Worm (Caenorhabditis elegans) whole organism, L3 larva: ENCODE data around the gene Y15E3A.5.
A peak's percentile ranks its signal among the peaks of the same experiment; 100 is the strongest.

Source experiments
- R02D3.7 ChIP-seq: fragments of 150-350 bp; optimal IDR thresholded peaks from 2 replicates; lab custom pipeline; 2014; ENCODE audit warnings: missing biosample characterization, missing genetic modification characterization
- ZK546.5 ChIP-seq: sonication (generic microtip); optimal IDR thresholded peaks from 2 replicates; lab custom pipeline; 2017; ENCODE audit warnings: missing biosample characterization, missing genetic modification characterization
- aly-2 ChIP-seq: fragments of 150-350 bp; optimal IDR thresholded peaks from 2 replicates; lab custom pipeline; 2014; ENCODE audit warnings: missing biosample characterization, missing genetic modification characterization
- ama-1 ChIP-seq: fragments of 150-350 bp; optimal IDR thresholded peaks from 2 replicates; lab custom pipeline; 2018
- ceh-16 ChIP-seq: sonication (generic microtip); optimal IDR thresholded peaks from 2 replicates; lab custom pipeline; 2017; ENCODE audit warnings: missing biosample characterization, missing genetic modification characterization
- ceh-28 ChIP-seq: fragments of 150-350 bp; optimal IDR thresholded peaks from 2 replicates; lab custom pipeline; 2014; ENCODE audit warnings: missing biosample characterization, missing genetic modification reagents, missing genetic modification characterization
- ceh-82 ChIP-seq: fragments of 150-350 bp; optimal IDR thresholded peaks from 2 replicates; lab custom pipeline; 2014; ENCODE audit warnings: missing biosample characterization, missing genetic modification characterization
- ceh-9 ChIP-seq: sonication (generic microtip); optimal IDR thresholded peaks from 2 replicates; lab custom pipeline; 2018; ENCODE audit warnings: missing biosample characterization, missing genetic modification characterization
- daf-12 ChIP-seq: fragments of 150-350 bp; optimal IDR thresholded peaks from 2 replicates; lab custom pipeline; 2014; ENCODE audit warnings: missing biosample characterization, missing genetic modification reagents, missing genetic modification characterization
- egl-27 ChIP-seq: sonication (generic microtip); optimal IDR thresholded peaks from 4 replicates; lab custom pipeline; 2017; ENCODE audit warnings: missing biosample characterization, missing genetic modification reagents, missing genetic modification characterization
- egl-5 ChIP-seq: fragments of 150-350 bp; optimal IDR thresholded peaks from 2 replicates; lab custom pipeline; 2017; ENCODE audit warnings: missing biosample characterization, missing genetic modification reagents, missing genetic modification characterization, inconsistent platforms
- elt-1 ChIP-seq: fragments of 150-350 bp; optimal IDR thresholded peaks from 2 replicates; lab custom pipeline; 2014; ENCODE audit warnings: missing biosample characterization, missing genetic modification characterization
- elt-2 ChIP-seq: sonication (generic microtip); optimal IDR thresholded peaks from 2 replicates; lab custom pipeline; 2016; ENCODE audit warnings: missing genetic modification reagents, mild to moderate bottlenecking, missing genetic modification characterization, missing compliant biosample characterization
- elt-3 ChIP-seq, 3 experiments: fragments of 150-350 bp in 1 of 3; sonication (generic microtip) in 2 of 3; optimal IDR thresholded peaks; 2 replicates in 2 of 3; 4 replicates in 1 of 3; lab custom pipeline; 2014 to 2017; ENCODE audit warnings: missing biosample characterization in 3 of 3, missing genetic modification characterization in 3 of 3
- eor-1 ChIP-seq, 2 experiments: fragments of 150-350 bp; optimal IDR thresholded peaks; 2 replicates each; lab custom pipeline; 2014 to 2018; ENCODE audit warnings: missing biosample characterization in 2 of 2, missing genetic modification characterization in 2 of 2
- fkh-10 ChIP-seq: sonication (generic microtip); optimal IDR thresholded peaks from 2 replicates; lab custom pipeline; 2017; ENCODE audit warnings: missing biosample characterization, missing genetic modification reagents, missing genetic modification characterization
- fkh-2 ChIP-seq: fragments of 150-350 bp; optimal IDR thresholded peaks from 2 replicates; lab custom pipeline; 2014; ENCODE audit warnings: missing biosample characterization, missing genetic modification reagents, missing genetic modification characterization
- fos-1 ChIP-seq: fragments of 150-350 bp; optimal IDR thresholded peaks from 2 replicates; lab custom pipeline; 2014; ENCODE audit warnings: missing biosample characterization, missing genetic modification characterization
- hmg-11 ChIP-seq: sonication (generic microtip); optimal IDR thresholded peaks from 2 replicates; lab custom pipeline; 2016; ENCODE audit warnings: missing genetic modification characterization, missing compliant biosample characterization
- jun-1 ChIP-seq: fragments of 150-350 bp; optimal IDR thresholded peaks from 2 replicates; lab custom pipeline; 2014; ENCODE audit warnings: missing biosample characterization, missing genetic modification reagents, missing genetic modification characterization
- lin-15B ChIP-seq: fragments of 150-350 bp; optimal IDR thresholded peaks from 2 replicates; lab custom pipeline; 2014; ENCODE audit warnings: missing biosample characterization, missing genetic modification characterization
- lin-39 ChIP-seq: fragments of 150-350 bp; optimal IDR thresholded peaks from 2 replicates; lab custom pipeline; 2018; ENCODE audit warnings: missing biosample characterization, missing genetic modification reagents, missing genetic modification characterization
- lsy-12 ChIP-seq: sonication (generic microtip); optimal IDR thresholded peaks from 2 replicates; lab custom pipeline; 2016; ENCODE audit warnings: mild to moderate bottlenecking, missing genetic modification characterization, missing compliant biosample characterization
- mdl-1 ChIP-seq: fragments of 150-350 bp; optimal IDR thresholded peaks from 2 replicates; lab custom pipeline; 2014; ENCODE audit warnings: missing biosample characterization, missing genetic modification characterization
- mml-1 ChIP-seq: fragments of 150-350 bp; sonication (generic microtip); optimal IDR thresholded peaks from 3 replicates; lab custom pipeline; 2014; ENCODE audit warnings: missing biosample characterization, missing genetic modification characterization
- nfya-1 ChIP-seq: sonication (generic microtip); optimal IDR thresholded peaks from 2 replicates; lab custom pipeline; 2017; ENCODE audit warnings: missing genetic modification characterization, mild to moderate bottlenecking, missing compliant biosample characterization, antibody characterized with exemption, moderate library complexity; ENCODE audit not compliant: insufficient read depth
- nhr-11 ChIP-seq: fragments of 150-350 bp; optimal IDR thresholded peaks from 2 replicates; lab custom pipeline; 2014; ENCODE audit warnings: missing biosample characterization, missing genetic modification characterization
- nhr-12 ChIP-seq: fragments of 150-350 bp; optimal IDR thresholded peaks from 2 replicates; lab custom pipeline; 2014; ENCODE audit warnings: missing biosample characterization, missing genetic modification characterization
- nhr-23 ChIP-seq: fragments of 150-350 bp; optimal IDR thresholded peaks from 2 replicates; lab custom pipeline; 2014; ENCODE audit warnings: missing biosample characterization, missing genetic modification reagents, missing genetic modification characterization
- nhr-237 ChIP-seq: fragments of 150-350 bp; optimal IDR thresholded peaks from 2 replicates; lab custom pipeline; 2014; ENCODE audit warnings: missing biosample characterization, missing genetic modification characterization
- nhr-25 ChIP-seq: sonication (generic microtip); optimal IDR thresholded peaks from 2 replicates; lab custom pipeline; 2017; ENCODE audit warnings: missing biosample characterization, missing genetic modification characterization
- nhr-28 ChIP-seq: fragments of 150-350 bp; optimal IDR thresholded peaks from 2 replicates; lab custom pipeline; 2014; ENCODE audit warnings: missing biosample characterization, missing genetic modification characterization
- nhr-43 ChIP-seq: sonication (generic microtip); optimal IDR thresholded peaks from 2 replicates; lab custom pipeline; 2016; ENCODE audit warnings: mild to moderate bottlenecking, missing genetic modification characterization, missing compliant biosample characterization; ENCODE audit not compliant: poor library complexity, severe bottlenecking
- nhr-67 ChIP-seq: fragments of 150-350 bp; optimal IDR thresholded peaks from 2 replicates; lab custom pipeline; 2014; ENCODE audit warnings: missing biosample characterization, missing genetic modification characterization
- nhr-76 ChIP-seq: fragments of 150-350 bp; sonication (generic microtip); optimal IDR thresholded peaks from 5 replicates; lab custom pipeline; 2014; ENCODE audit warnings: missing biosample characterization, missing genetic modification characterization
- nhr-77 ChIP-seq: fragments of 150-350 bp; optimal IDR thresholded peaks from 2 replicates; lab custom pipeline; 2014; ENCODE audit warnings: missing biosample characterization, missing genetic modification characterization
- pha-4 ChIP-seq: fragments of 150-350 bp; optimal IDR thresholded peaks from 2 replicates; lab custom pipeline; 2014; ENCODE audit warnings: missing biosample characterization, missing genetic modification reagents, missing genetic modification characterization
- pqm-1 ChIP-seq: fragments of 150-350 bp; optimal IDR thresholded peaks from 2 replicates; lab custom pipeline; 2017; ENCODE audit warnings: missing biosample characterization, missing genetic modification characterization, inconsistent platforms
- sea-2 ChIP-seq: fragments of 150-350 bp; sonication (generic microtip); optimal IDR thresholded peaks from 4 replicates; lab custom pipeline; 2014; ENCODE audit warnings: missing biosample characterization, missing genetic modification reagents, missing genetic modification characterization
- skn-1 ChIP-seq: fragments of 150-350 bp; optimal IDR thresholded peaks from 2 replicates; lab custom pipeline; 2014; ENCODE audit warnings: missing biosample characterization, missing genetic modification characterization
- snpc-4 ChIP-seq: fragments of 150-350 bp; optimal IDR thresholded peaks from 2 replicates; lab custom pipeline; 2014; ENCODE audit warnings: missing biosample characterization, missing genetic modification characterization
- tbx-2 ChIP-seq: sonication (generic microtip); optimal IDR thresholded peaks from 2 replicates; lab custom pipeline; 2016; ENCODE audit warnings: mild to moderate bottlenecking, missing genetic modification characterization, missing compliant biosample characterization
- unc-39 ChIP-seq: sonication (generic microtip); optimal IDR thresholded peaks from 4 replicates; lab custom pipeline; 2017; ENCODE audit warnings: missing biosample characterization, missing genetic modification characterization
- unc-62 ChIP-seq: fragments of 150-350 bp; sonication (generic microtip); optimal IDR thresholded peaks from 4 replicates; lab custom pipeline; 2014; ENCODE audit warnings: missing biosample characterization, missing genetic modification reagents, missing genetic modification characterization
- zag-1 ChIP-seq: fragments of 150-350 bp; optimal IDR thresholded peaks from 2 replicates; lab custom pipeline; 2014; ENCODE audit warnings: missing biosample characterization, missing genetic modification characterization
- ztf-11 ChIP-seq: fragments of 150-350 bp; optimal IDR thresholded peaks from 2 replicates; lab custom pipeline; 2014; ENCODE audit warnings: missing biosample characterization, missing genetic modification characterization
- ztf-4 ChIP-seq: fragments of 150-350 bp; optimal IDR thresholded peaks from 2 replicates; lab custom pipeline; 2014; ENCODE audit warnings: missing biosample characterization, missing genetic modification characterization

The Y15E3A.5 gene

ce11 chrX:15347680-15348079, 7.3 kb downstream of the Y15E3A.5 start:
- TF ChIP-seq pqm-1 (no peak), unc-39 (tag; lab: Kevin White, UChicago) (no peak), fkh-2 (no peak), eor-1 (tag; optimal IDR thresholded peaks at IDR 0.05; lab: Kevin White, UChicago) (no peak), lin-39 (peak; percentile 4), egl-5 (tag; lab: Kevin White, UChicago) (peak; percentile 71), nfya-1 (tag; lab: Kevin White, UChicago) (peak; percentile 2)

ce11 chrX:15352871-15353270, 12.5 kb downstream of the Y15E3A.5 start:
- TF ChIP-seq skn-1 (no peak), tbx-2 (no peak), fos-1 (tag; lab: Kevin White, UChicago) (no peak), ceh-16 (tag; lab: Kevin White, UChicago) (no peak), lin-15B (no peak), aly-2 (tag; lab: Kevin White, UChicago) (no peak), elt-1 (tag; lab: Kevin White, UChicago) (no peak), ztf-4 (tag; lab: Kevin White, UChicago) (no peak), eor-1 (tag; optimal IDR thresholded peaks at IDR 0.05; lab: Kevin White, UChicago) (no peak), nhr-28 (tag; lab: Kevin White, UChicago) (no peak), ama-1 (lab: Kevin White, UChicago) (no peak), nhr-12 (no peak), jun-1 (no peak), zag-1 (tag; lab: Kevin White, UChicago) (no peak), nhr-43 (tag; lab: Kevin White, UChicago) (no peak)

ce11 chrX:15353874-15354480, 13.6 kb downstream of the Y15E3A.5 start:
- peak; percentile 4 for TF ChIP-seq pqm-1
- no peak for TF ChIP-seq ZK546.5
- TF ChIP-seq ama-1 (lab: Kevin White, UChicago), result peak; percentile 63
- no peak for TF ChIP-seq nhr-77 (tag; lab: Kevin White, UChicago)
- TF ChIP-seq nfya-1 (tag; lab: Kevin White, UChicago), result peak; percentile 89
- TF ChIP-seq nhr-67 (tag; lab: Kevin White, UChicago), result no peak
- peak; percentile 80 for TF ChIP-seq pha-4 (tag; lab: Kevin White, UChicago)
- no peak for TF ChIP-seq ceh-9 (tag; lab: Kevin White, UChicago)
- no peak for TF ChIP-seq nhr-28 (tag; lab: Kevin White, UChicago)
- TF ChIP-seq eor-1 (tag; optimal IDR thresholded peaks at IDR 0.05; lab: Kevin White, UChicago), result no peak
- peak; percentile 52 for TF ChIP-seq zag-1 (tag; lab: Kevin White, UChicago)
- TF ChIP-seq nhr-76 (tag; lab: Kevin White, UChicago), result no peak
- no peak for TF ChIP-seq daf-12 (tag; lab: Kevin White, UChicago)
- TF ChIP-seq mdl-1 (tag; lab: Kevin White, UChicago), result peak; percentile 84
- TF ChIP-seq ceh-82 (tag; lab: Kevin White, UChicago), result peak; percentile 74
- TF ChIP-seq hmg-11, result peak; percentile 92
- TF ChIP-seq ztf-4 (tag; lab: Kevin White, UChicago), result no peak
- TF ChIP-seq tbx-2, result peak; percentile 74
- no peak for TF ChIP-seq mml-1
- no peak for TF ChIP-seq nhr-237
- TF ChIP-seq nhr-25 (tag; lab: Kevin White, UChicago), result peak; percentile 63
- TF ChIP-seq elt-1 (tag; lab: Kevin White, UChicago), result peak; percentile 49
- TF ChIP-seq elt-3 (tag; optimal IDR thresholded peaks at IDR 0.05; lab: Kevin White, UChicago), result no peak
- TF ChIP-seq lsy-12 (tag; lab: Kevin White, UChicago), result peak; percentile 61
- TF ChIP-seq lin-39, result peak; percentile 79
- TF ChIP-seq nhr-11 (tag; lab: Kevin White, UChicago), result peak; percentile 80
- TF ChIP-seq nhr-23 (tag; lab: Kevin White, UChicago), result peak; percentile 75
- TF ChIP-seq skn-1, result peak; percentile 72
- TF ChIP-seq sea-2, result no peak
- TF ChIP-seq R02D3.7, result peak; percentile 40
- TF ChIP-seq lin-15B, result peak; percentile 66
- peak; percentile 37 for TF ChIP-seq egl-27 (tag; lab: Kevin White, UChicago)
- peak; percentile 82 for TF ChIP-seq egl-5 (tag; lab: Kevin White, UChicago)
- peak; percentile 40 for TF ChIP-seq fkh-10 (GFP tag; lab: Kevin White, UChicago)
- TF ChIP-seq jun-1, result peak; percentile 84
- TF ChIP-seq unc-62, result peak; percentile 73
- TF ChIP-seq ztf-11 (tag; lab: Kevin White, UChicago), result no peak
- peak; percentile 55 for TF ChIP-seq elt-2 (tag; lab: Kevin White, UChicago)
- TF ChIP-seq snpc-4, result peak; percentile 63
- no peak for TF ChIP-seq fos-1 (tag; lab: Kevin White, UChicago)
- TF ChIP-seq nhr-43 (tag; lab: Kevin White, UChicago), result peak; percentile 59
- peak; percentile 39 for TF ChIP-seq ceh-16 (tag; lab: Kevin White, UChicago)
- peak; percentile 31 for TF ChIP-seq fkh-2
- peak; percentile 66 for TF ChIP-seq ceh-28
- TF ChIP-seq nhr-12, result no peak
